Worm (Caenorhabditis elegans) whole organism, L4 larva: ENCODE data around the gene C05E11.6.
A peak's percentile ranks its signal among the peaks of the same experiment; 100 is the strongest.

Experiments
- D1046.2 ChIP-seq: fragments of 200-800 bp; sonication (Bioruptor generic); IDR thresholded peaks from 2 replicates; pipeline ENCODE4 v1.3.6; 2022; ENCODE audit warnings: missing genetic modification characterization, missing compliant biosample characterization
- F37D6.2 ChIP-seq: sonication (generic microtip); optimal IDR thresholded peaks from 2 replicates; lab custom pipeline; 2016; ENCODE audit warnings: mild to moderate bottlenecking, missing genetic modification characterization, missing compliant biosample characterization
- R02D3.7 ChIP-seq: fragments of 150-350 bp; sonication (generic microtip); optimal IDR thresholded peaks from 3 replicates; lab custom pipeline; 2014; ENCODE audit warnings: missing biosample characterization, missing genetic modification characterization
- T20F7.1 ChIP-seq: fragments of 200-800 bp; sonication (Bioruptor generic); optimal IDR thresholded peaks from 2 replicates; lab custom pipeline; 2018; ENCODE audit warnings: mild to moderate bottlenecking, missing genetic modification characterization, missing compliant biosample characterization
- T26A8.4 ChIP-seq: fragments of 200-800 bp; sonication (Bioruptor generic); IDR thresholded peaks from 2 replicates; pipeline ENCODE4 v1.3.6; 2022; ENCODE audit warnings: missing genetic modification characterization, missing compliant biosample characterization
- Y48G9A.11 ChIP-seq: fragments of 200-800 bp; sonication (Bioruptor generic); IDR thresholded peaks from 2 replicates; pipeline ENCODE4 v1.3.6; 2022; ENCODE audit warnings: missing genetic modification reagents, missing genetic modification characterization, missing compliant biosample characterization
- Y75B8A.6 ChIP-seq: fragments of 200-800 bp; sonication (Bioruptor generic); IDR thresholded peaks from 2 replicates; pipeline ENCODE4 v1.3.6; 2022; ENCODE audit warnings: missing genetic modification reagents, missing genetic modification characterization, missing compliant biosample characterization
- aly-2 ChIP-seq: sonication (generic microtip); optimal IDR thresholded peaks from 2 replicates; lab custom pipeline; 2018; ENCODE audit warnings: missing biosample characterization, missing genetic modification characterization
- ama-1 ChIP-seq: fragments of 150-350 bp; optimal IDR thresholded peaks from 2 replicates; lab custom pipeline; 2014; ENCODE audit warnings: inconsistent platforms, mixed read lengths
- arid-1 ChIP-seq: fragments of 200-800 bp; sonication (Bioruptor generic); conservative IDR thresholded peaks from 2 replicates; pipeline ENCODE4 v1.3.6; 2022; ENCODE audit warnings: missing genetic modification reagents, missing genetic modification characterization, missing compliant biosample characterization
- ceh-62 ChIP-seq: sonication (generic microtip); optimal IDR thresholded peaks from 2 replicates; lab custom pipeline; 2017; ENCODE audit warnings: missing biosample characterization, missing genetic modification characterization
- ceh-82 ChIP-seq: sonication (generic microtip); optimal IDR thresholded peaks from 2 replicates; lab custom pipeline; 2017; ENCODE audit warnings: missing biosample characterization, missing genetic modification characterization
- cey-2 ChIP-seq: sonication (generic microtip); optimal IDR thresholded peaks from 3 replicates; lab custom pipeline; 2017; ENCODE audit warnings: missing genetic modification characterization, mild to moderate bottlenecking, missing compliant biosample characterization, antibody characterized with exemption, borderline replicate concordance; ENCODE audit not compliant: insufficient read depth
- daf-16 ChIP-seq, 3 experiments: sonication (generic microtip); optimal IDR thresholded peaks; 2 replicates each; lab custom pipeline; 2016 to 2017; ENCODE audit warnings: missing genetic modification characterization in 3 of 3, missing genetic modification reagents in 3 of 3, mild to moderate bottlenecking in 2 of 3, missing compliant biosample characterization in 2 of 3, missing biosample characterization in 1 of 3, moderate library complexity in 1 of 3
- daf-19 ChIP-seq: fragments of 200-800 bp; sonication (Bioruptor generic); conservative IDR thresholded peaks from 2 replicates; pipeline ENCODE4 v1.3.6; 2022; ENCODE audit warnings: missing genetic modification characterization, missing compliant biosample characterization
- daf-8 ChIP-seq: fragments of 200-800 bp; sonication (Bioruptor generic); IDR thresholded peaks from 2 replicates; pipeline ENCODE4 v1.3.6; 2022; ENCODE audit warnings: missing genetic modification characterization, missing compliant biosample characterization
- dmd-6 ChIP-seq: fragments of 200-800 bp; sonication (Bioruptor generic); IDR thresholded peaks from 2 replicates; pipeline ENCODE4 v1.3.6; 2022; ENCODE audit warnings: missing genetic modification reagents, missing genetic modification characterization, missing compliant biosample characterization
- duxl-1 ChIP-seq: sonication (generic microtip); optimal IDR thresholded peaks from 2 replicates; lab custom pipeline; 2016; ENCODE audit warnings: mild to moderate bottlenecking, missing genetic modification characterization, moderate library complexity, missing compliant biosample characterization; ENCODE audit not compliant: poor library complexity
- dve-1 ChIP-seq: sonication (generic microtip); optimal IDR thresholded peaks from 2 replicates; lab custom pipeline; 2017; ENCODE audit warnings: antibody characterized with exemption, mild to moderate bottlenecking, missing genetic modification characterization, missing compliant biosample characterization; ENCODE audit not compliant: insufficient read depth
- egl-27 ChIP-seq: sonication (generic microtip); optimal IDR thresholded peaks from 3 replicates; lab custom pipeline; 2017; ENCODE audit warnings: missing biosample characterization, missing genetic modification reagents, missing genetic modification characterization
- egl-43 ChIP-seq: fragments of 200-800 bp; sonication (Bioruptor generic); IDR thresholded peaks from 2 replicates; pipeline ENCODE4 v1.3.6; 2022; ENCODE audit warnings: missing genetic modification reagents, missing genetic modification characterization, missing compliant biosample characterization
- fkh-10 ChIP-seq: fragments of 150-350 bp; optimal IDR thresholded peaks from 2 replicates; lab custom pipeline; 2014; ENCODE audit warnings: missing biosample characterization, missing genetic modification reagents, missing genetic modification characterization
- hif-1 ChIP-seq, 2 experiments: sonication (generic microtip); optimal IDR thresholded peaks; 2 replicates each; lab custom pipeline; 2016 to 2017; ENCODE audit warnings: missing compliant biosample characterization in 2 of 2, missing genetic modification characterization in 2 of 2, missing genetic modification reagents in 2 of 2, missing genotype in 2 of 2, mild to moderate bottlenecking in 1 of 2
- hlh-11 ChIP-seq: fragments of 200-800 bp; sonication (Bioruptor generic); optimal IDR thresholded peaks from 2 replicates; lab custom pipeline; 2018; ENCODE audit warnings: mild to moderate bottlenecking, missing genetic modification characterization, missing compliant biosample characterization
- hmg-1.1 ChIP-seq: fragments of 200-800 bp; sonication (Bioruptor generic); IDR thresholded peaks from 2 replicates; pipeline ENCODE4 v1.3.6; 2022; ENCODE audit warnings: missing genetic modification reagents, missing genetic modification characterization, missing compliant biosample characterization
- jun-1 ChIP-seq: fragments of 150-350 bp; optimal IDR thresholded peaks from 2 replicates; lab custom pipeline; 2014; ENCODE audit warnings: missing biosample characterization, missing genetic modification reagents, missing genetic modification characterization
- lin-1 ChIP-seq: fragments of 200-800 bp; sonication (Bioruptor generic); IDR thresholded peaks from 2 replicates; pipeline ENCODE4 v1.3.6; 2022; ENCODE audit warnings: missing genetic modification reagents, missing genetic modification characterization, missing compliant biosample characterization
- lin-29 ChIP-seq: fragments of 200-800 bp; sonication (Bioruptor generic); IDR thresholded peaks from 2 replicates; pipeline ENCODE4 v1.3.6; 2022; ENCODE audit warnings: missing genetic modification reagents, missing genetic modification characterization, missing compliant biosample characterization
- lin-38 ChIP-seq: fragments of 200-800 bp; sonication (Bioruptor generic); IDR thresholded peaks from 2 replicates; pipeline ENCODE4 v1.3.6; 2022; ENCODE audit warnings: missing genetic modification reagents, missing genetic modification characterization, missing compliant biosample characterization
- lin-39 ChIP-seq: fragments of 150-350 bp; optimal IDR thresholded peaks from 2 replicates; lab custom pipeline; 2014; ENCODE audit warnings: missing biosample characterization, missing genetic modification reagents, missing genetic modification characterization
- lsy-2 ChIP-seq, 2 experiments: fragments of 150-350 bp in 1 of 2; sonication (generic microtip) in 1 of 2; optimal IDR thresholded peaks; 2 replicates each; lab custom pipeline; 2014 to 2017; ENCODE audit warnings: missing biosample characterization in 2 of 2, missing genetic modification characterization in 2 of 2
- madf-5 ChIP-seq, 2 experiments: fragments of 200-800 bp; sonication (Bioruptor generic); IDR thresholded peaks; 2 replicates each; pipeline ENCODE4 v1.3.6; 2022; ENCODE audit warnings: missing compliant biosample characterization in 2 of 2, missing genetic modification characterization in 2 of 2
- mdt-29 ChIP-seq: fragments of 200-800 bp; sonication (Bioruptor generic); IDR thresholded peaks from 2 replicates; pipeline ENCODE4 v1.3.6; 2022; ENCODE audit warnings: missing genetic modification reagents, missing genetic modification characterization, missing compliant biosample characterization
- mep-1 ChIP-seq: fragments of 150-350 bp; sonication (generic microtip); optimal IDR thresholded peaks from 3 replicates; lab custom pipeline; 2014; ENCODE audit warnings: missing biosample characterization, missing genetic modification characterization
- mes-2 ChIP-seq: sonication (generic microtip); optimal IDR thresholded peaks from 2 replicates; lab custom pipeline; 2016; ENCODE audit warnings: missing genotype, mild to moderate bottlenecking, missing genetic modification characterization, missing compliant biosample characterization; ENCODE audit not compliant: poor library complexity, severe bottlenecking
- nhr-10 ChIP-seq: fragments of 150-350 bp; optimal IDR thresholded peaks from 2 replicates; lab custom pipeline; 2014; ENCODE audit warnings: missing biosample characterization, missing genetic modification characterization
- nhr-102 ChIP-seq: sonication (generic microtip); optimal IDR thresholded peaks from 2 replicates; lab custom pipeline; 2016; ENCODE audit warnings: mild to moderate bottlenecking, missing genetic modification characterization, moderate library complexity, missing compliant biosample characterization
- nhr-11 ChIP-seq: fragments of 150-350 bp; optimal IDR thresholded peaks from 2 replicates; lab custom pipeline; 2014; ENCODE audit warnings: missing biosample characterization, missing genetic modification characterization
- nhr-237 ChIP-seq: sonication (generic microtip); optimal IDR thresholded peaks from 2 replicates; lab custom pipeline; 2017; ENCODE audit warnings: missing biosample characterization, missing genetic modification characterization
- nhr-48 ChIP-seq: sonication (generic microtip); optimal IDR thresholded peaks from 2 replicates; lab custom pipeline; 2016; ENCODE audit warnings: mild to moderate bottlenecking, missing genetic modification characterization, missing compliant biosample characterization
- nhr-6 ChIP-seq: fragments of 150-350 bp; optimal IDR thresholded peaks from 2 replicates; lab custom pipeline; 2014; ENCODE audit warnings: missing biosample characterization, missing genetic modification characterization
- pha-4 ChIP-seq, 2 experiments: fragments of 150-350 bp in 1 of 2; fragments of 200-800 bp in 1 of 2; sonication (Bioruptor generic) in 1 of 2; IDR thresholded peaks in 1 of 2; optimal IDR thresholded peaks in 1 of 2; 2 replicates each; pipeline versions ENCODE4 v1.3.6 to Lab custom; 2014 to 2022; ENCODE audit warnings: missing genetic modification characterization in 2 of 2, missing genetic modification reagents in 2 of 2, missing biosample characterization in 1 of 2, missing compliant biosample characterization in 1 of 2
- set-16 ChIP-seq: fragments of 200-800 bp; sonication (Bioruptor generic); IDR thresholded peaks from 2 replicates; pipeline ENCODE4 v1.3.6; 2022; ENCODE audit warnings: missing genetic modification reagents, missing genetic modification characterization, missing compliant biosample characterization
- snpc-1.2 ChIP-seq: fragments of 200-800 bp; sonication (Bioruptor generic); IDR thresholded peaks from 2 replicates; pipeline ENCODE4 v1.3.6; 2022; ENCODE audit warnings: missing genetic modification reagents, missing genetic modification characterization, missing compliant biosample characterization
- snpc-4 ChIP-seq: fragments of 150-350 bp; optimal IDR thresholded peaks from 2 replicates; lab custom pipeline; 2014; ENCODE audit warnings: missing biosample characterization, missing genetic modification characterization
- spr-1 ChIP-seq: sonication (generic microtip); optimal IDR thresholded peaks from 2 replicates; lab custom pipeline; 2016; ENCODE audit warnings: mild to moderate bottlenecking, missing genetic modification characterization, missing compliant biosample characterization
- tra-1 ChIP-seq: fragments of 200-800 bp; sonication (Bioruptor generic); IDR thresholded peaks from 2 replicates; pipeline ENCODE4 v1.3.6; 2022; ENCODE audit warnings: missing genetic modification reagents, missing genetic modification characterization, missing compliant biosample characterization
- zfp-3 ChIP-seq: fragments of 200-800 bp; sonication (Bioruptor generic); conservative IDR thresholded peaks from 2 replicates; pipeline ENCODE4 v1.3.6; 2022; ENCODE audit warnings: missing genetic modification reagents, missing genetic modification characterization, missing compliant biosample characterization
- zip-2 ChIP-seq: fragments of 150-350 bp; optimal IDR thresholded peaks from 2 replicates; lab custom pipeline; 2014; ENCODE audit warnings: missing biosample characterization, missing genetic modification characterization

The C05E11.6 gene

ce11 chrX:4526412-4526811 is 35.6 kb upstream of the C05E11.6 start:
- TF ChIP-seq arid-1 (0 out of 2 replicates have a peak, but pooled peaks have one; percentile 16), duxl-1 (tag; lab: Kevin White, UChicago) (peak; percentile 79), nhr-102 (tag; lab: Kevin White, UChicago) (peak; percentile 62), daf-19 (GFP tag; lab: Robert Waterston, UW) (no peak), mes-2 (tag; lab: Kevin White, UChicago) (peak; percentile 0), F37D6.2 (tag; lab: Kevin White, UChicago) (no peak), T20F7.1 (GFP tag; lab: Kevin White, UChicago) (peak; percentile 16), daf-16 (GFP tag; optimal IDR thresholded peaks at IDR 0.05; lab: Kevin White, UChicago) (no peak), daf-16 (tag; optimal IDR thresholded peaks at IDR 0.05; lab: Kevin White, UChicago) (peak; percentile 37), ceh-62 (tag; lab: Kevin White, UChicago) (no peak), zfp-3 (GFP tag; lab: Robert Waterston, UW) (0 out of 2 replicates have a peak, but pooled peaks have one; percentile 29), aly-2 (peak; percentile 83), lin-38 (GFP tag; lab: Robert Waterston, UW) (0 out of 2 replicates have a peak, but pooled peaks have one; percentile 24), dve-1 (peak; percentile 43), nhr-10 (tag; lab: Kevin White, UChicago) (peak; percentile 64), T26A8.4 (GFP tag; lab: Robert Waterston, UW) (peak; percentile 84), lsy-2 (tag; optimal IDR thresholded peaks at IDR 0.05; lab: Kevin White, UChicago) (peak in 1 of 2 experiments; percentile 29), lin-1 (GFP tag; lab: Robert Waterston, UW) (no peak), mep-1 (tag; lab: Kevin White, UChicago) (peak; percentile 67), nhr-11 (tag; lab: Kevin White, UChicago) (no peak), nhr-48 (tag; lab: Kevin White, UChicago) (peak; percentile 39), lin-39 (tag; lab: Kevin White, UChicago) (no peak), egl-43 (no peak), tra-1 (no peak), hlh-11 (tag; lab: Kevin White, UChicago) (peak; percentile 16), hmg-1.1 (GFP tag; lab: Robert Waterston, UW) (no peak), lin-29 (GFP tag; lab: Robert Waterston, UW) (no peak), nhr-237 (tag; lab: Kevin White, UChicago) (peak; percentile 56), ceh-82 (tag; lab: Kevin White, UChicago) (no peak), jun-1 (tag; lab: Kevin White, UChicago) (peak; percentile 29), hif-1 (tag; optimal IDR thresholded peaks at IDR 0.05; lab: Kevin White, UChicago) (no peak), R02D3.7 (tag; lab: Kevin White, UChicago) (no peak), pha-4 (GFP tag; IDR thresholded peaks at IDR 0.05; lab: Robert Waterston, UW) (no peak; the same call in 1 of the 2 replicates), pha-4 (tag; optimal IDR thresholded peaks at IDR 0.05; lab: Kevin White, UChicago) (no peak)

DNA sequence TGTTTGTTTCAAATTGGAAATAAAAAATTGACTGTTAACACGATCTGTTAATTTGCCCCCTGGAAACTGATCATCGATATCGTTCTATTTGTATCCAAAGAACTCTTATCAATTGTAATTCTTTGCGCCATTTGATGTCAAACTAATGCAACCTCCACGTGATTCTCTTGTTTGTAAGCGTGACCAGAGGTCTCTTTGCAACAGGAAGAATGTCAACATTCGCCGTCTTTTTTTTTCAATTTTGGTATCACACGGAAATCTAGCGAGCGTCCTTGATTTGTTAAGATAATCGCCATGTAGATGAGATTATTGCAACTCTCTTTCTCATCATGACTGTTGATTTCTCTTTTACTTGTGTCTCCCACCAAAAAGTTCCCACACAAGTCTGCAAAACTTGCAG is 33.1 kb upstream of the C05E11.6 start:
- TF ChIP-seq dmd-6 (GFP tag; lab: Robert Waterston, UW): peak; percentile 92
- TF ChIP-seq daf-8 (GFP tag; lab: Robert Waterston, UW): no peak
- TF ChIP-seq egl-27: no peak
- no peak for TF ChIP-seq cey-2 (tag; lab: Kevin White, UChicago)
- TF ChIP-seq hif-1 (tag; optimal IDR thresholded peaks at IDR 0.05; lab: Kevin White, UChicago): no peak
- TF ChIP-seq zfp-3 (GFP tag; lab: Robert Waterston, UW): no peak
- no peak for TF ChIP-seq madf-5 (GFP tag; IDR thresholded peaks at IDR 0.05; lab: Robert Waterston, UW)
- no peak for TF ChIP-seq duxl-1 (tag; lab: Kevin White, UChicago)
- TF ChIP-seq snpc-4 (tag; lab: Kevin White, UChicago): no peak
- TF ChIP-seq mdt-29 (GFP tag; lab: Robert Waterston, UW): no peak
- TF ChIP-seq fkh-10 (GFP tag; lab: Kevin White, UChicago): no peak
- no peak for TF ChIP-seq set-16 (GFP tag; lab: Robert Waterston, UW)
- TF ChIP-seq D1046.2 (GFP tag; lab: Robert Waterston, UW): no peak
- TF ChIP-seq spr-1: no peak
- no peak for TF ChIP-seq zip-2 (tag; lab: Kevin White, UChicago)
- no peak for TF ChIP-seq Y48G9A.11 (GFP tag; lab: Robert Waterston, UW)
- TF ChIP-seq lin-29 (GFP tag; lab: Robert Waterston, UW): no peak
- TF ChIP-seq nhr-6 (tag; lab: Kevin White, UChicago): no peak
- TF ChIP-seq T26A8.4 (GFP tag; lab: Robert Waterston, UW): no peak
- TF ChIP-seq Y75B8A.6 (GFP tag; lab: Robert Waterston, UW): no peak
- no peak for TF ChIP-seq ama-1
- no peak for TF ChIP-seq snpc-1.2 (GFP tag; lab: Robert Waterston, UW)
